Worm (Caenorhabditis elegans): Measurements from ENCODE around the gene vps-32.1.

The vps-32.1 gene

ce11 chrII:6558887-6559286 lies 30.6 kb upstream of the vps-32.1 start:
- TF ChIP-seq jun-1 (tag; optimal IDR thresholded peaks at IDR 0.05) (no peak), unc-62 (GFP tag; optimal IDR thresholded peaks at IDR 0.05 in 1 of 2) (no peak), unc-62 (tag; optimal IDR thresholded peaks at IDR 0.05) (no peak), F10B5.3 (tag; optimal IDR thresholded peaks at IDR 0.05) (no peak), spr-1 (tag; optimal IDR thresholded peaks at IDR 0.05) (no peak), ama-1 (optimal IDR thresholded peaks at IDR 0.05) (no peak), lsy-2 (tag; optimal IDR thresholded peaks at IDR 0.05) (no peak), nhr-111 (GFP tag; optimal IDR thresholded peaks at IDR 0.05) (no peak), lin-13 (GFP tag; optimal IDR thresholded peaks at IDR 0.05) (no peak), lin-29 (GFP tag; IDR thresholded peaks at IDR 0.05) (no peak), Y48G9A.11 (GFP tag; IDR thresholded peaks at IDR 0.05) (no peak), dmd-6 (GFP tag; IDR thresholded peaks at IDR 0.05) (no peak), egl-27 (tag; optimal IDR thresholded peaks at IDR 0.05) (no peak), zfp-3 (GFP tag; conservative IDR thresholded peaks at IDR 0.05) (0 out of 2 replicates have a peak, but pooled peaks have one; percentile 15), daf-16 (GFP tag; optimal IDR thresholded peaks at IDR 0.05) (peak in 1 of 2 experiments; percentile 23), daf-16 (tag; optimal IDR thresholded peaks at IDR 0.05) (no peak), mdl-1 (tag; optimal IDR thresholded peaks at IDR 0.05) (no peak)

ce11 chrII:6560291-6560690 lies 29.2 kb upstream of the vps-32.1 start:
- TF ChIP-seq unc-62 (GFP tag; optimal IDR thresholded peaks at IDR 0.05 in 1 of 2) (peak in 1 of 2 experiments; percentile 67), unc-62 (tag; optimal IDR thresholded peaks at IDR 0.05) (no peak), lim-7 (GFP tag; IDR thresholded peaks at IDR 0.05) (no peak), aha-1 (tag) (peak; percentile 74)

ce11 chrII:6561300-6561699 lies 28.2 kb upstream of the vps-32.1 start, which contains the start of gene F18C5.10:
TSS of gene F18C5.10 (minus strand) at chrII:6561444.
- TF ChIP-seq daf-16 (GFP tag; optimal IDR thresholded peaks at IDR 0.05) (no peak), daf-16 (tag; optimal IDR thresholded peaks at IDR 0.05) (peak; percentile 20), aha-1 (tag) (no peak), snpc-1.2 (GFP tag; IDR thresholded peaks at IDR 0.05) (no peak), cey-2 (tag; optimal IDR thresholded peaks at IDR 0.05; ENCODE audit: borderline replicate concordance, insufficient read depth) (no peak), tra-1 (GFP tag; IDR thresholded peaks at IDR 0.05) (0 out of 2 replicates have a peak, but pooled peaks have one; percentile 54), Y75B8A.6 (GFP tag; IDR thresholded peaks at IDR 0.05) (no peak), ZK337.2 (GFP tag; IDR thresholded peaks at IDR 0.05) (0 out of 2 replicates have a peak, but pooled peaks have one; percentile 3), dmd-6 (GFP tag; IDR thresholded peaks at IDR 0.05) (0 out of 2 replicates have a peak, but pooled peaks have one; percentile 12), daf-19 (GFP tag; conservative IDR thresholded peaks at IDR 0.05) (no peak), hlh-30 (tag; optimal IDR thresholded peaks at IDR 0.05; ENCODE audit: insufficient read depth) (peak; percentile 91), zag-1 (tag; optimal IDR thresholded peaks at IDR 0.05) (no peak), ama-1 (optimal IDR thresholded peaks at IDR 0.05) (peak; percentile 79), zip-11 (GFP tag; IDR thresholded peaks at IDR 0.05) (no peak), nhr-11 (tag; optimal IDR thresholded peaks at IDR 0.05) (peak; percentile 35), hlh-11 (tag; optimal IDR thresholded peaks at IDR 0.05) (peak; percentile 10), dve-1 (tag; optimal IDR thresholded peaks at IDR 0.05; ENCODE audit: insufficient read depth) (peak; percentile 18)

ce11 chrII:6562203-6562867 lies 27.2 kb upstream of the vps-32.1 start:
- TF ChIP-seq mes-2 (tag; optimal IDR thresholded peaks at IDR 0.05; ENCODE audit: poor library complexity, severe bottlenecking) (no peak), lin-38 (GFP tag; IDR thresholded peaks at IDR 0.05) (no peak), nhr-11 (tag; optimal IDR thresholded peaks at IDR 0.05) (no peak), mep-1 (tag; optimal IDR thresholded peaks at IDR 0.05) (no peak), hlh-11 (tag; optimal IDR thresholded peaks at IDR 0.05) (peak; percentile 61), fos-1 (tag; optimal IDR thresholded peaks at IDR 0.05) (no peak), lim-7 (GFP tag; IDR thresholded peaks at IDR 0.05) (no peak), daf-19 (GFP tag; conservative IDR thresholded peaks at IDR 0.05) (no peak), cey-2 (tag; optimal IDR thresholded peaks at IDR 0.05; ENCODE audit: borderline replicate concordance, insufficient read depth) (peak; percentile 82), lin-29 (GFP tag; IDR thresholded peaks at IDR 0.05) (0 out of 2 replicates have a peak, but pooled peaks have one; percentile 37), attf-4 (tag; optimal IDR thresholded peaks at IDR 0.05) (no peak), tag-97 (GFP tag; IDR thresholded peaks at IDR 0.05) (no peak), nhr-28 (tag; optimal IDR thresholded peaks at IDR 0.05) (peak; percentile 70), unc-39 (tag; optimal IDR thresholded peaks at IDR 0.05) (no peak), ceh-82 (tag; optimal IDR thresholded peaks at IDR 0.05) (no peak), nhr-6 (tag; optimal IDR thresholded peaks at IDR 0.05) (no peak), ZK337.2 (GFP tag; IDR thresholded peaks at IDR 0.05) (no peak), dmd-8 (GFP tag; IDR thresholded peaks at IDR 0.05) (no peak), nhr-76 (tag; optimal IDR thresholded peaks at IDR 0.05) (no peak), tra-1 (GFP tag; IDR thresholded peaks at IDR 0.05) (no peak), madf-9 (GFP tag; conservative IDR thresholded peaks at IDR 0.05) (no peak), Y75B8A.6 (GFP tag; IDR thresholded peaks at IDR 0.05) (no peak)
